Fruit fly (Drosophila melanogaster) whole organism, prepupa: ENCODE results near the gene CG11837.

ENCODE experiments used
- CG31627 ChIP-seq: fragments of 200-800 bp; sonication (Bioruptor generic); optimal IDR thresholded peaks from 3 replicates; lab custom pipeline; 2016; ENCODE audit warnings: missing biosample characterization, missing genetic modification characterization
- CG9139 ChIP-seq: fragments of 200-800 bp; sonication (Bioruptor generic); optimal IDR thresholded peaks from 3 replicates; lab custom pipeline; 2017; ENCODE audit warnings: missing biosample characterization, mild to moderate bottlenecking, missing genetic modification characterization
- Hr39 ChIP-seq: fragments of 200-800 bp; sonication (Bioruptor generic); optimal IDR thresholded peaks from 2 replicates; lab custom pipeline; 2016; ENCODE audit warnings: missing biosample characterization, missing genetic modification characterization
- fd59A ChIP-seq: fragments of 200-800 bp; sonication (Bioruptor generic); optimal IDR thresholded peaks from 2 replicates; lab custom pipeline; 2017; ENCODE audit warnings: missing biosample characterization, mild to moderate bottlenecking, missing genetic modification characterization, missing genetic modification reagents
- ss ChIP-seq, 2 experiments: fragments of 200-800 bp; sonication (Bioruptor generic); optimal IDR thresholded peaks; 2 replicates in 1 of 2; 3 replicates in 1 of 2; lab custom pipeline; 2017 to 2018; ENCODE audit warnings: mild to moderate bottlenecking in 2 of 2, missing biosample characterization in 2 of 2, missing genetic modification characterization in 2 of 2, moderate library complexity in 1 of 2

dm6 chr3R:29040526-29041195 is 8.6 kb upstream of the CG11837 start:
- TF ChIP-seq CG9139 (GFP tag; lab: Kevin White, UChicago): no peak
- peak; percentile 27 for TF ChIP-seq fd59A (GFP tag; lab: Kevin White, UChicago)
- no peak for TF ChIP-seq ss (GFP tag; optimal IDR thresholded peaks at IDR 0.05; lab: Kevin White, UChicago)
- no peak for TF ChIP-seq CG31627 (GFP tag; lab: Kevin White, UChicago)
- TF ChIP-seq Hr39 (GFP tag; lab: Kevin White, UChicago): no peak
